Worm (Caenorhabditis elegans): ENCODE measurements around the gene jhdm-1.

DNA sequence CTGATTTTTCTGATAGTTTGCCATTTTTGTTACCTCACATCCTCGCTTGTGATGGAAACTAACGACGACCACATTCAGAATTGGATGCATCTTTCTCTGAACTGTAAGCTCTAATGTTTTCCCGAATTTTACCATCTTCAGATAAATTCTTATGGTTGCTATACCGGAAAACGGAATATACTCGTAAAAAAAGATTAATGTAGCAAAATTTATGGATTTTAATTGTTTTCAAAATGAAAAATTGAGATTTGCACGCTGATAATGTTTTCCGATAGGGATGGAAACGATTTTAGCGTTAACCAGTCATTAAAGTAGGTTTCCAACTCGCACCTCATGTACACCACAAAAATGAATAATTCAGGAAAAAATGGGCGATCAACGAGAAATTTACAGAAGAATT lies 3.7 kb upstream of the jhdm-1 start, which contains the start of gene T26A5.6:
- TF ChIP-seq pha-4 (tag; optimal IDR thresholded peaks at IDR 0.05): no peak
- no peak for TF ChIP-seq lir-1 (GFP tag; conservative IDR thresholded peaks at IDR 0.05)
- TF ChIP-seq ztf-25 (GFP tag; IDR thresholded peaks at IDR 0.05): no peak
- TF ChIP-seq F23B12.7 (tag; optimal IDR thresholded peaks at IDR 0.05; ENCODE audit: insufficient read depth): no peak
- no peak for TF ChIP-seq fkh-3 (tag; optimal IDR thresholded peaks at IDR 0.05)
- TF ChIP-seq akir-1 (GFP tag; optimal IDR thresholded peaks at IDR 0.05): no peak
- no peak for TF ChIP-seq efl-1 (GFP tag; optimal IDR thresholded peaks at IDR 0.05)
- TF ChIP-seq F39B2.1 (GFP tag; IDR thresholded peaks at IDR 0.05): no peak
- TF ChIP-seq egrh-3 (GFP tag; IDR thresholded peaks at IDR 0.05): no peak
- no peak for TF ChIP-seq F57C9.4 (tag; optimal IDR thresholded peaks at IDR 0.05)
